Fruit fly (Drosophila melanogaster) whole organism, wandering third instar larva: ENCODE measurements around the gene mge.

Experiments used
- CG32264 ChIP-seq: fragments of 200-800 bp; sonication (Bioruptor generic); optimal IDR thresholded peaks from 2 replicates; lab custom pipeline; 2016; ENCODE audit warnings: missing biosample characterization, missing genetic modification characterization
- CG9705 ChIP-seq: fragments of 200-800 bp; sonication (Bioruptor generic); optimal IDR thresholded peaks from 2 replicates; lab custom pipeline; 2018; ENCODE audit warnings: missing biosample characterization, mild to moderate bottlenecking, missing genetic modification characterization
- CrebA ChIP-seq: fragments of 200-800 bp; sonication (Bioruptor generic); optimal IDR thresholded peaks from 2 replicates; lab custom pipeline; 2016; ENCODE audit warnings: missing biosample characterization, mild to moderate bottlenecking, missing genetic modification characterization, borderline replicate concordance
- Dfd ChIP-seq: fragments of >200 bp; optimal IDR thresholded peaks from 2 replicates; lab custom pipeline; 2017; ENCODE audit warnings: missing biosample characterization, missing genetic modification characterization
- Dif ChIP-seq: fragments of 200-275, 200-300 bp; sonication (Bioruptor generic); optimal IDR thresholded peaks from 2 replicates; lab custom pipeline; 2018; ENCODE audit warnings: missing biosample characterization, missing genetic modification characterization; ENCODE audit not compliant: partially characterized antibody
- GATAd ChIP-seq: sonication (Bioruptor generic); optimal IDR thresholded peaks from 2 replicates; lab custom pipeline; 2016; ENCODE audit warnings: missing biosample characterization, missing genetic modification characterization
- HLH106 ChIP-seq: fragments of 200-800 bp; optimal IDR thresholded peaks from 3 replicates; lab custom pipeline; 2019; ENCODE audit warnings: missing biosample characterization, mild to moderate bottlenecking, missing genetic modification characterization, moderate library complexity
- Hr78 ChIP-seq: fragments of >200 bp; optimal IDR thresholded peaks from 2 replicates; lab custom pipeline; 2017; ENCODE audit warnings: missing biosample characterization, missing genetic modification characterization
- Hr83 ChIP-seq: fragments of 200-300 bp; sonication (Bioruptor generic); optimal IDR thresholded peaks from 2 replicates; lab custom pipeline; 2016; ENCODE audit warnings: missing biosample characterization, mild to moderate bottlenecking, missing genetic modification characterization, moderate library complexity; ENCODE audit not compliant: poor library complexity, severe bottlenecking
- Jra ChIP-seq: sonication (Bioruptor generic); optimal IDR thresholded peaks from 2 replicates; lab custom pipeline; 2016; ENCODE audit warnings: missing biosample characterization, missing genetic modification characterization
- Mio ChIP-seq: sonication (Bioruptor generic); optimal IDR thresholded peaks from 2 replicates; lab custom pipeline; 2016; ENCODE audit warnings: missing biosample characterization, missing genetic modification characterization
- Myc ChIP-seq: fragments of >200 bp; optimal IDR thresholded peaks from 2 replicates; lab custom pipeline; 2017
- N ChIP-seq: fragments of >200 bp; optimal IDR thresholded peaks from 2 replicates; lab custom pipeline; 2018; ENCODE audit warnings: missing biosample characterization, missing external identifiers, missing genetic modification characterization
- OdsH ChIP-seq: fragments of 200-800 bp; sonication (Bioruptor generic); optimal IDR thresholded peaks from 2 replicates; lab custom pipeline; 2016; ENCODE audit warnings: missing biosample characterization, mild to moderate bottlenecking, missing genetic modification characterization
- Rel ChIP-seq, 2 experiments: fragments of 200-800 bp; sonication (Bioruptor generic) in 1 of 2; optimal IDR thresholded peaks; 2 replicates in 1 of 2; 3 replicates in 1 of 2; lab custom pipeline; 2016 to 2019; ENCODE audit warnings: mild to moderate bottlenecking in 2 of 2, missing biosample characterization in 2 of 2, missing genetic modification characterization in 2 of 2, moderate library complexity in 1 of 2
- Sp1 ChIP-seq: fragments of 200-800 bp; sonication (Bioruptor generic); optimal IDR thresholded peaks from 3 replicates; lab custom pipeline; 2019; ENCODE audit warnings: missing biosample characterization, mild to moderate bottlenecking, missing genetic modification characterization, moderate library complexity
- Vsx2 ChIP-seq: fragments of 200-300, 225-300 bp; sonication (Bioruptor generic); optimal IDR thresholded peaks from 2 replicates; lab custom pipeline; 2018; ENCODE audit warnings: missing biosample characterization, missing genetic modification characterization; ENCODE audit not compliant: partially characterized antibody
- br ChIP-seq: fragments of 200-800 bp; sonication (Bioruptor generic); optimal IDR thresholded peaks from 2 replicates; lab custom pipeline; 2016; ENCODE audit warnings: missing biosample characterization, missing genetic modification characterization
- brk ChIP-seq: fragments of 200-800 bp; sonication (Bioruptor generic); optimal IDR thresholded peaks from 2 replicates; lab custom pipeline; 2016; ENCODE audit warnings: missing biosample characterization, mild to moderate bottlenecking, missing genetic modification characterization
- dsf ChIP-seq: sonication (Bioruptor generic); optimal IDR thresholded peaks from 2 replicates; lab custom pipeline; 2016; ENCODE audit warnings: missing biosample characterization, missing genetic modification characterization, borderline replicate concordance
- ey ChIP-seq: fragments of 200-800 bp; sonication (Bioruptor generic); optimal IDR thresholded peaks from 2 replicates; lab custom pipeline; 2016; ENCODE audit warnings: missing biosample characterization, missing genetic modification characterization
- fru ChIP-seq: fragments of 200-800 bp; sonication (Bioruptor generic); optimal IDR thresholded peaks from 3 replicates; lab custom pipeline; 2016; ENCODE audit warnings: missing biosample characterization, mild to moderate bottlenecking, missing genetic modification characterization
- h ChIP-seq: fragments of 200-800 bp; sonication (Bioruptor generic); optimal IDR thresholded peaks from 3 replicates; lab custom pipeline; 2016; ENCODE audit warnings: missing biosample characterization, mild to moderate bottlenecking, missing genetic modification characterization
- jim ChIP-seq: fragments of 175-275, 200-325 bp; sonication (Bioruptor generic); optimal IDR thresholded peaks from 2 replicates; lab custom pipeline; 2016; ENCODE audit warnings: missing biosample characterization, mild to moderate bottlenecking, missing genetic modification characterization
- lola ChIP-seq: fragments of >200 bp; optimal IDR thresholded peaks from 2 replicates; lab custom pipeline; 2017; ENCODE audit warnings: missing biosample characterization, missing genetic modification characterization
- pan ChIP-seq: fragments of >200 bp; optimal IDR thresholded peaks from 2 replicates; lab custom pipeline; 2017
- psq ChIP-seq: fragments of 200-800 bp; sonication (Bioruptor generic); optimal IDR thresholded peaks from 3 replicates; lab custom pipeline; 2017; ENCODE audit warnings: missing biosample characterization, mild to moderate bottlenecking, missing genetic modification characterization, moderate library complexity
- rgr ChIP-seq: fragments of 200-800 bp; sonication (Bioruptor generic); optimal IDR thresholded peaks from 3 replicates; lab custom pipeline; 2016; ENCODE audit warnings: missing biosample characterization, mild to moderate bottlenecking, missing genetic modification characterization
- sage ChIP-seq: fragments of 200-800 bp; sonication (Bioruptor generic); optimal IDR thresholded peaks from 2 replicates; lab custom pipeline; 2016; ENCODE audit warnings: missing biosample characterization, mild to moderate bottlenecking, missing genetic modification characterization
- sv ChIP-seq: fragments of 200-800 bp; sonication (Bioruptor generic); optimal IDR thresholded peaks from 3 replicates; lab custom pipeline; 2016; ENCODE audit warnings: missing biosample characterization, missing genetic modification characterization
- tai ChIP-seq: sonication (Bioruptor generic); optimal IDR thresholded peaks from 2 replicates; lab custom pipeline; 2016; ENCODE audit warnings: missing biosample characterization, missing genetic modification characterization
- usp ChIP-seq: fragments of >200 bp; optimal IDR thresholded peaks from 2 replicates; lab custom pipeline; 2017; ENCODE audit warnings: missing biosample characterization, missing genetic modification characterization
- woc ChIP-seq: sonication (Bioruptor generic); optimal IDR thresholded peaks from 2 replicates; lab custom pipeline; 2016; ENCODE audit warnings: missing biosample characterization, mild to moderate bottlenecking, missing genetic modification characterization

mge gene

dm6 chr3L:3949205-3949604 is 39.5 kb upstream of the mge start, which contains the start of gene CG14983:
CG14983 (minus strand) TSS chr3L:3949305.
- TF ChIP-seq Hr78 (GFP tag; lab: Kevin White, UChicago) = no peak
- TF ChIP-seq CrebA (GFP tag; lab: Kevin White, UChicago) = no peak
- TF ChIP-seq pan (lab: Kevin White, UChicago) = no peak
- no peak for TF ChIP-seq Mio (GFP tag; lab: Kevin White, UChicago)
- no peak for TF ChIP-seq jim (GFP tag; lab: Kevin White, UChicago)
- no peak for TF ChIP-seq sage (GFP tag; lab: Kevin White, UChicago)
- no peak for TF ChIP-seq sv
- TF ChIP-seq fru (GFP tag; lab: Kevin White, UChicago) = no peak
- no peak for TF ChIP-seq ey (GFP tag; lab: Kevin White, UChicago)
- TF ChIP-seq Hr83 (GFP tag; lab: Kevin White, UChicago) = no peak
- TF ChIP-seq CG9705 = no peak
- TF ChIP-seq Vsx2 (GFP tag; lab: Kevin White, UChicago) = no peak
- no peak for TF ChIP-seq Jra (GFP tag; lab: Kevin White, UChicago)
- no peak for TF ChIP-seq N (GFP tag; lab: Kevin White, UChicago)
- no peak for TF ChIP-seq usp (GFP tag; lab: Kevin White, UChicago)

dm6 chr3L:3947301-3947941 is 37.7 kb upstream of the mge start, which contains the start of gene CG10853:
CG10853 (plus strand) TSS chr3L:3947891.
- no peak for TF ChIP-seq woc (GFP tag; lab: Kevin White, UChicago)
- peak; percentile 26 for TF ChIP-seq sage (GFP tag; lab: Kevin White, UChicago)
- TF ChIP-seq OdsH (GFP tag; lab: Kevin White, UChicago) = no peak
- no peak for TF ChIP-seq Dfd (GFP tag; lab: Kevin White, UChicago)
- TF ChIP-seq usp (GFP tag; lab: Kevin White, UChicago) = no peak
- TF ChIP-seq Sp1 (GFP tag; lab: Kevin White, UChicago) = no peak
- TF ChIP-seq tai (GFP tag; lab: Kevin White, UChicago) = no peak
- no peak for TF ChIP-seq psq (GFP tag; lab: Kevin White, UChicago)

- TF ChIP-seq psq (GFP tag; lab: Kevin White, UChicago) = no peak
- TF ChIP-seq Myc (lab: Kevin White, UChicago) = no peak
- no peak for TF ChIP-seq woc (GFP tag; lab: Kevin White, UChicago)
- no peak for TF ChIP-seq Dfd (GFP tag; lab: Kevin White, UChicago)
- TF ChIP-seq rgr (GFP tag; lab: Kevin White, UChicago) = peak; percentile 52
- no peak for TF ChIP-seq fru (GFP tag; lab: Kevin White, UChicago)
- TF ChIP-seq Jra (GFP tag; lab: Kevin White, UChicago) = no peak
- TF ChIP-seq brk = no peak
- TF ChIP-seq Rel (GFP tag; optimal IDR thresholded peaks at IDR 0.05; lab: Kevin White, UChicago) = no peak
- peak; percentile 80 for TF ChIP-seq Rel (tag; optimal IDR thresholded peaks at IDR 0.05; lab: Kevin White, UChicago)
- no peak for TF ChIP-seq HLH106 (tag; lab: Kevin White, UChicago)
- TF ChIP-seq Dif (GFP tag; lab: Kevin White, UChicago) = peak; percentile 41
- TF ChIP-seq dsf (GFP tag; lab: Kevin White, UChicago) = no peak
- peak; percentile 8 for TF ChIP-seq sage (GFP tag; lab: Kevin White, UChicago)
- no peak for TF ChIP-seq CG32264
- TF ChIP-seq jim (GFP tag; lab: Kevin White, UChicago) = no peak
- peak; percentile 29 for TF ChIP-seq Sp1 (GFP tag; lab: Kevin White, UChicago)
- no peak for TF ChIP-seq GATAd
- peak; percentile 19 for TF ChIP-seq Vsx2 (GFP tag; lab: Kevin White, UChicago)
- peak; percentile 3 for TF ChIP-seq OdsH (GFP tag; lab: Kevin White, UChicago)
- peak; percentile 47 for TF ChIP-seq h (GFP tag; lab: Kevin White, UChicago)
- no peak for TF ChIP-seq CrebA (GFP tag; lab: Kevin White, UChicago)
- peak; percentile 35 for TF ChIP-seq br (GFP tag; lab: Kevin White, UChicago)
- TF ChIP-seq lola (GFP tag; lab: Kevin White, UChicago) = no peak
- TF ChIP-seq sv = no peak
- TF ChIP-seq usp (GFP tag; lab: Kevin White, UChicago) = no peak
- TF ChIP-seq Hr78 (GFP tag; lab: Kevin White, UChicago) = no peak
Observed at dm6 chr3L:3942241-3943028, 32.7 kb upstream of the mge start, which contains the start of the genes CG10863 and CG14982. CG10863 (minus strand) TSS chr3L:3942465. CG14982 (plus strand) TSS chr3L:3942710.
